Fruit fly (Drosophila melanogaster) S2 (cell line): ENCODE data around the gene Cpr62Bc.

Experiments used
- CG8478 ChIP-seq: fragments of >200 bp; optimal IDR thresholded peaks from 2 replicates; lab custom pipeline; 2018
- CTCF ChIP-seq, 2 experiments: fragments of >200 bp; optimal IDR thresholded peaks; 2 replicates each; lab custom pipeline; 2018

- no peak for TF ChIP-seq CTCF (optimal IDR thresholded peaks at IDR 0.05; lab: Kevin White, UChicago)
- TF ChIP-seq CG8478 (lab: Kevin White, UChicago), result no peak
Observed at dm6 chr3L:1818834-1819233, 23.1 kb downstream of the Cpr62Bc start.
